Worm (Caenorhabditis elegans) whole organism, young adult: Measurements from ENCODE around the gene mlp-1.

Experiments
- B0336.3 ChIP-seq: fragments of 200-800 bp; sonication (Bioruptor generic); IDR thresholded peaks from 2 replicates; pipeline ENCODE4 v1.3.6; 2022; ENCODE audit warnings: missing genetic modification characterization, missing compliant biosample characterization
- D2030.7 ChIP-seq: fragments of 200-800 bp; sonication (Bioruptor generic); IDR thresholded peaks from 2 replicates; pipeline ENCODE4 v1.3.6; 2022; ENCODE audit warnings: missing genetic modification reagents, missing genetic modification characterization, missing compliant biosample characterization
- F23B12.7 ChIP-seq: sonication (generic microtip); optimal IDR thresholded peaks from 2 replicates; lab custom pipeline; 2017; ENCODE audit warnings: missing genetic modification characterization, mild to moderate bottlenecking, missing compliant biosample characterization, antibody characterized with exemption, moderate library complexity; ENCODE audit not compliant: insufficient read depth
- F33H1.4 ChIP-seq: fragments of 200-800 bp; sonication (Bioruptor generic); IDR thresholded peaks from 2 replicates; pipeline ENCODE4 v1.3.6; 2022; ENCODE audit warnings: missing genetic modification reagents, missing genetic modification characterization, missing compliant biosample characterization
- F37B4.10 ChIP-seq: fragments of 200-800 bp; sonication (Bioruptor generic); IDR thresholded peaks from 2 replicates; pipeline ENCODE4 v1.3.6; 2022; ENCODE audit warnings: missing genetic modification characterization, missing compliant biosample characterization
- F39B2.1 ChIP-seq: fragments of 200-800 bp; sonication (Bioruptor generic); IDR thresholded peaks from 2 replicates; pipeline ENCODE4 v1.3.6; 2022; ENCODE audit warnings: missing genetic modification reagents, missing genetic modification characterization, missing compliant biosample characterization
- K11D2.4 ChIP-seq: fragments of 200-800 bp; sonication (Bioruptor generic); IDR thresholded peaks from 2 replicates; pipeline ENCODE4 v1.3.6; 2022; ENCODE audit warnings: missing genetic modification reagents, missing genetic modification characterization, missing compliant biosample characterization
- Y53G8AR.9 ChIP-seq: fragments of 200-800 bp; sonication (Bioruptor generic); conservative IDR thresholded peaks from 2 replicates; pipeline ENCODE4 v1.3.6; 2022; ENCODE audit warnings: missing genetic modification reagents, missing genetic modification characterization, missing compliant biosample characterization
- Y67H2A.10 ChIP-seq: fragments of 200-800 bp; sonication (Bioruptor generic); conservative IDR thresholded peaks from 2 replicates; pipeline ENCODE4 v1.3.6; 2022; ENCODE audit warnings: missing genetic modification reagents, missing genetic modification characterization, missing compliant biosample characterization
- Y95B8A.8 ChIP-seq: fragments of 200-800 bp; sonication (Bioruptor generic); IDR thresholded peaks from 2 replicates; pipeline ENCODE4 v1.3.6; 2022; ENCODE audit warnings: missing genetic modification reagents, missing genetic modification characterization, missing compliant biosample characterization
- ZK185.1 ChIP-seq: sonication (generic microtip); optimal IDR thresholded peaks from 2 replicates; lab custom pipeline; 2016; ENCODE audit warnings: mild to moderate bottlenecking, missing genetic modification characterization, missing compliant biosample characterization; ENCODE audit not compliant: poor library complexity, severe bottlenecking
- ama-1 ChIP-seq, 3 experiments: fragments of 150-350 bp in 1 of 3; sonication (generic microtip) in 2 of 3; optimal IDR thresholded peaks; 2 replicates each; lab custom pipeline; 2014 to 2018; ENCODE audit warnings: missing biosample characterization in 2 of 3, missing genetic modification characterization in 2 of 3, missing genetic modification reagents in 2 of 3
- aptf-2 ChIP-seq: fragments of 200-800 bp; sonication (Bioruptor generic); conservative IDR thresholded peaks from 2 replicates; pipeline ENCODE4 v1.3.6; 2022; ENCODE audit warnings: missing genetic modification reagents, missing genetic modification characterization, missing compliant biosample characterization
- aptf-3 ChIP-seq: fragments of 200-800 bp; sonication (Bioruptor generic); IDR thresholded peaks from 2 replicates; pipeline ENCODE4 v1.3.6; 2022; ENCODE audit warnings: missing genetic modification characterization, missing compliant biosample characterization
- bed-1 ChIP-seq: fragments of 200-800 bp; sonication (Bioruptor generic); IDR thresholded peaks from 2 replicates; pipeline ENCODE4 v1.3.6; 2022; ENCODE audit warnings: missing genetic modification reagents, missing genetic modification characterization, missing compliant biosample characterization
- cebp-1 ChIP-seq, 2 experiments: fragments of 200-800 bp in 1 of 2; sonication (Bioruptor generic) in 1 of 2; sonication (generic microtip) in 1 of 2; IDR thresholded peaks in 1 of 2; optimal IDR thresholded peaks in 1 of 2; 2 replicates each; pipeline versions ENCODE4 v1.3.6 to Lab custom; 2017 to 2022; ENCODE audit warnings: missing compliant biosample characterization in 2 of 2, missing genetic modification characterization in 2 of 2, mild to moderate bottlenecking in 1 of 2, missing genetic modification reagents in 1 of 2, moderate library complexity in 1 of 2
- ceh-40 ChIP-seq: fragments of 200-800 bp; sonication (Bioruptor generic); IDR thresholded peaks from 2 replicates; pipeline ENCODE4 v1.3.6; 2022; ENCODE audit warnings: missing genetic modification characterization, missing compliant biosample characterization
- ceh-91 ChIP-seq: fragments of 200-800 bp; sonication (Bioruptor generic); IDR thresholded peaks from 2 replicates; pipeline ENCODE4 v1.3.6; 2022; ENCODE audit warnings: missing genetic modification reagents, missing genetic modification characterization, missing compliant biosample characterization
- dox-1 ChIP-seq: fragments of 200-800 bp; sonication (Bioruptor generic); IDR thresholded peaks from 2 replicates; pipeline ENCODE4 v1.3.6; 2022; ENCODE audit warnings: missing genetic modification reagents, missing genetic modification characterization, missing compliant biosample characterization
- efl-1 ChIP-seq: fragments of 150-350 bp; optimal IDR thresholded peaks from 2 replicates; lab custom pipeline; 2014; ENCODE audit warnings: missing biosample characterization, missing genetic modification reagents, missing genetic modification characterization
- egrh-3 ChIP-seq: fragments of 200-800 bp; sonication (Bioruptor generic); IDR thresholded peaks from 2 replicates; pipeline ENCODE4 v1.3.6; 2022; ENCODE audit warnings: missing genetic modification reagents, missing genetic modification characterization, missing compliant biosample characterization
- ekl-4 ChIP-seq: fragments of 200-800 bp; sonication (Bioruptor generic); IDR thresholded peaks from 2 replicates; pipeline ENCODE4 v1.3.6; 2022; ENCODE audit warnings: missing genetic modification reagents, missing genetic modification characterization, missing compliant biosample characterization
- fkh-3 ChIP-seq: sonication (generic microtip); optimal IDR thresholded peaks from 2 replicates; lab custom pipeline; 2016; ENCODE audit warnings: mild to moderate bottlenecking, missing genetic modification characterization, missing compliant biosample characterization
- gei-17 ChIP-seq: fragments of 200-800 bp; sonication (Bioruptor generic); optimal IDR thresholded peaks from 2 replicates; lab custom pipeline; 2018; ENCODE audit warnings: mild to moderate bottlenecking, missing genetic modification characterization, missing compliant biosample characterization
- him-1 ChIP-seq: sonication (generic microtip); optimal IDR thresholded peaks from 2 replicates; lab custom pipeline; 2016; ENCODE audit warnings: missing genotype, missing genetic modification reagents, missing genetic modification characterization, missing compliant biosample characterization
- hlh-26 ChIP-seq: fragments of 200-800 bp; sonication (Bioruptor generic); conservative IDR thresholded peaks from 2 replicates; pipeline ENCODE4 v1.3.6; 2022; ENCODE audit warnings: missing genetic modification reagents, missing genetic modification characterization, missing compliant biosample characterization
- hsf-1 ChIP-seq: fragments of 200-800 bp; sonication (Bioruptor generic); IDR thresholded peaks from 2 replicates; pipeline ENCODE4 v1.3.6; 2022; ENCODE audit warnings: missing genetic modification reagents, missing genetic modification characterization, missing compliant biosample characterization
- lin-35 ChIP-seq, 3 experiments: fragments of 150-350 bp in 2 of 3; sonication (generic microtip) in 1 of 3; optimal IDR thresholded peaks; 2 replicates each; lab custom pipeline; 2014 to 2018; ENCODE audit warnings: missing biosample characterization in 3 of 3, missing genetic modification characterization in 3 of 3, missing genetic modification reagents in 3 of 3
- lin-54 ChIP-seq: fragments of 200-800 bp; sonication (Bioruptor generic); optimal IDR thresholded peaks from 2 replicates; lab custom pipeline; 2018; ENCODE audit warnings: mild to moderate bottlenecking, missing genetic modification characterization, missing compliant biosample characterization
- lsl-1 ChIP-seq: fragments of 200-800 bp; sonication (Bioruptor generic); optimal IDR thresholded peaks from 2 replicates; lab custom pipeline; 2018; ENCODE audit warnings: mild to moderate bottlenecking, missing genetic modification characterization, moderate library complexity, missing compliant biosample characterization
- mel-28 ChIP-seq: sonication (generic microtip); optimal IDR thresholded peaks from 2 replicates; lab custom pipeline; 2016; ENCODE audit warnings: borderline replicate concordance, mild to moderate bottlenecking, missing genetic modification characterization, missing compliant biosample characterization
- mes-4 ChIP-seq: sonication (generic microtip); optimal IDR thresholded peaks from 2 replicates; lab custom pipeline; 2016; ENCODE audit warnings: missing genotype, missing genetic modification characterization, missing compliant biosample characterization
- nfya-1 ChIP-seq: sonication (generic microtip); optimal IDR thresholded peaks from 2 replicates; lab custom pipeline; 2017; ENCODE audit warnings: antibody characterized with exemption, missing compliant biosample characterization, missing genetic modification characterization, borderline replicate concordance; ENCODE audit not compliant: insufficient read depth
- nhr-120 ChIP-seq: fragments of 200-800 bp; sonication (Bioruptor generic); IDR thresholded peaks from 2 replicates; pipeline ENCODE4 v1.3.6; 2022; ENCODE audit warnings: missing genetic modification characterization, missing compliant biosample characterization
- nhr-80 ChIP-seq: sonication (generic microtip); optimal IDR thresholded peaks from 2 replicates; lab custom pipeline; 2016; ENCODE audit warnings: missing genetic modification characterization, missing compliant biosample characterization
- nhr-90 ChIP-seq: sonication (generic microtip); optimal IDR thresholded peaks from 2 replicates; lab custom pipeline; 2016; ENCODE audit warnings: missing genotype, mild to moderate bottlenecking, missing genetic modification characterization, missing compliant biosample characterization
- rcor-1 ChIP-seq: fragments of 200-800 bp; sonication (Bioruptor generic); IDR thresholded peaks from 2 replicates; pipeline ENCODE4 v1.3.6; 2022; ENCODE audit warnings: missing genetic modification reagents, missing genetic modification characterization, missing compliant biosample characterization
- snpc-1.3 ChIP-seq: sonication (generic microtip); optimal IDR thresholded peaks from 2 replicates; lab custom pipeline; 2017; ENCODE audit warnings: missing genetic modification characterization, mild to moderate bottlenecking, missing compliant biosample characterization, antibody characterized with exemption, moderate library complexity, missing genotype, missing genetic modification reagents; ENCODE audit not compliant: insufficient read depth
- snpc-3.4 ChIP-seq: sonication (generic microtip); optimal IDR thresholded peaks from 2 replicates; lab custom pipeline; 2017; ENCODE audit warnings: missing genetic modification characterization, mild to moderate bottlenecking, missing compliant biosample characterization, antibody characterized with exemption, moderate library complexity, missing genotype, missing genetic modification reagents
- unc-130 ChIP-seq: sonication (generic microtip); optimal IDR thresholded peaks from 2 replicates; lab custom pipeline; 2016; ENCODE audit warnings: missing genetic modification reagents, missing genetic modification characterization, missing compliant biosample characterization
- unc-62 ChIP-seq: fragments of 150-350 bp; optimal IDR thresholded peaks from 2 replicates; lab custom pipeline; 2014; ENCODE audit warnings: missing biosample characterization, missing genetic modification reagents, missing genetic modification characterization
- xnd-1 ChIP-seq: sonication (generic microtip); optimal IDR thresholded peaks from 2 replicates; lab custom pipeline; 2016; ENCODE audit warnings: missing genotype, missing genetic modification reagents, missing genetic modification characterization, missing compliant biosample characterization

The mlp-1 gene

ce11 chrIII:5939453-5940296 lies 35.2 kb downstream of the mlp-1 start, which contains the start of gene ubq-1:
Gene ubq-1, plus strand, starts transcription at chrIII:5940254.
- peak; percentile 9 for TF ChIP-seq mel-28 (tag; lab: Kevin White, UChicago)
- TF ChIP-seq fkh-3 = no peak
- TF ChIP-seq mes-4 (tag; lab: Kevin White, UChicago) = no peak
- no peak for TF ChIP-seq ama-1 (optimal IDR thresholded peaks at IDR 0.05; lab: Kevin White, UChicago)
- peak in 1 of 2 experiments; percentile 2 for TF ChIP-seq ama-1 (GFP tag; optimal IDR thresholded peaks at IDR 0.05; lab: Kevin White, UChicago)
- peak; percentile 60 for TF ChIP-seq ZK185.1 (tag; lab: Kevin White, UChicago)
- TF ChIP-seq nhr-90 (tag; lab: Kevin White, UChicago) = no peak
- no peak for TF ChIP-seq nhr-120 (GFP tag; lab: Robert Waterston, UW)
- peak; percentile 44; the same call in 1 of the 2 replicates for TF ChIP-seq egrh-3 (GFP tag; lab: Robert Waterston, UW)
- no peak for TF ChIP-seq hlh-26
- TF ChIP-seq snpc-1.3 (tag; lab: Kevin White, UChicago) = no peak
- no peak for TF ChIP-seq aptf-3
- peak; percentile 88 for TF ChIP-seq cebp-1 (GFP tag; IDR thresholded peaks at IDR 0.05; lab: Robert Waterston, UW)
- peak; percentile 95 for TF ChIP-seq cebp-1 (tag; optimal IDR thresholded peaks at IDR 0.05; lab: Kevin White, UChicago)
- TF ChIP-seq F37B4.10 = no peak
- no peak for TF ChIP-seq ceh-91 (GFP tag; lab: Robert Waterston, UW)
- no peak for TF ChIP-seq F23B12.7 (tag; lab: Kevin White, UChicago)
- TF ChIP-seq dox-1 (GFP tag; lab: Robert Waterston, UW) = 0 out of 2 replicates have a peak, but pooled peaks have one; percentile 6
- TF ChIP-seq bed-1 (GFP tag; lab: Robert Waterston, UW) = no peak
- TF ChIP-seq F39B2.1 (GFP tag; lab: Robert Waterston, UW) = no peak
- peak; percentile 48; the same call in 1 of the 2 replicates for TF ChIP-seq hsf-1 (GFP tag; lab: Robert Waterston, UW)
- peak; percentile 27 for TF ChIP-seq lsl-1 (GFP tag; lab: Kevin White, UChicago)
- 0 out of 2 replicates have a peak, but pooled peaks have one; percentile 8 for TF ChIP-seq Y53G8AR.9 (GFP tag; lab: Robert Waterston, UW)

- TF ChIP-seq gei-17 (GFP tag; lab: Kevin White, UChicago) (no peak), unc-130 (GFP tag; lab: Kevin White, UChicago) (peak; percentile 75), nfya-1 (tag; lab: Kevin White, UChicago) (no peak), xnd-1 (tag; lab: Kevin White, UChicago) (peak; percentile 86), lin-35 (GFP tag; optimal IDR thresholded peaks at IDR 0.05; lab: Kevin White, UChicago) (peak in 1 of 3 experiments; percentile 35), D2030.7 (GFP tag; lab: Robert Waterston, UW) (peak; percentile 88), Y67H2A.10 (GFP tag; lab: Robert Waterston, UW) (peak; percentile 71), snpc-3.4 (tag; lab: Kevin White, UChicago) (peak; percentile 78), egrh-3 (GFP tag; lab: Robert Waterston, UW) (peak; percentile 35; the same call in 1 of the 2 replicates), ceh-91 (GFP tag; lab: Robert Waterston, UW) (peak; percentile 93), aptf-2 (no peak), nhr-80 (peak; percentile 46), cebp-1 (GFP tag; IDR thresholded peaks at IDR 0.05; lab: Robert Waterston, UW) (peak; percentile 64; the same call in 1 of the 2 replicates), cebp-1 (tag; optimal IDR thresholded peaks at IDR 0.05; lab: Kevin White, UChicago) (no peak), F33H1.4 (GFP tag; lab: Robert Waterston, UW) (peak; percentile 96), B0336.3 (GFP tag; lab: Robert Waterston, UW) (peak; percentile 44), efl-1 (GFP tag; lab: Kevin White, UChicago) (peak; percentile 93), unc-62 (GFP tag; lab: Kevin White, UChicago) (peak; percentile 87), lin-54 (GFP tag; lab: Kevin White, UChicago) (peak; percentile 75), K11D2.4 (no peak), ekl-4 (GFP tag; lab: Robert Waterston, UW) (peak; percentile 60), ceh-40 (GFP tag; lab: Robert Waterston, UW) (no peak), rcor-1 (GFP tag; lab: Robert Waterston, UW) (peak; percentile 64), Y95B8A.8 (GFP tag; lab: Robert Waterston, UW) (peak; percentile 89), him-1 (tag; lab: Kevin White, UChicago) (peak; percentile 22)
Measured at ce11 chrIII:5938790-5939452, 35.9 kb downstream of the mlp-1 start.
